Worm (Caenorhabditis elegans) whole organism, early embryonic: ENCODE results near the gene Y50D4A.10.

Source experiments
- F13C5.2 ChIP-seq: sonication (generic microtip); optimal IDR thresholded peaks from 2 replicates; lab custom pipeline; 2017; ENCODE audit warnings: mild to moderate bottlenecking, missing genetic modification characterization, inconsistent platforms, missing compliant biosample characterization
- ama-1 ChIP-seq: fragments of 150-350 bp; optimal IDR thresholded peaks from 2 replicates; lab custom pipeline; 2014
- ceh-13 ChIP-seq: fragments of 200-800 bp; sonication (Bioruptor generic); optimal IDR thresholded peaks from 2 replicates; lab custom pipeline; 2018; ENCODE audit warnings: mild to moderate bottlenecking, missing genetic modification characterization, missing compliant biosample characterization
- ets-7 ChIP-seq: sonication (generic microtip); optimal IDR thresholded peaks from 2 replicates; lab custom pipeline; 2016; ENCODE audit warnings: missing genotype, missing genetic modification characterization, missing compliant biosample characterization
- hmbx-1 ChIP-seq: sonication (generic microtip); optimal IDR thresholded peaks from 2 replicates; lab custom pipeline; 2016; ENCODE audit warnings: mild to moderate bottlenecking, missing genetic modification characterization, missing compliant biosample characterization
- hnd-1 ChIP-seq: sonication (generic microtip); optimal IDR thresholded peaks from 2 replicates; lab custom pipeline; 2016; ENCODE audit warnings: missing genetic modification characterization, missing compliant biosample characterization
- pes-1 ChIP-seq: fragments of 200-800 bp; sonication (Bioruptor generic); IDR thresholded peaks from 2 replicates; pipeline ENCODE4 v1.3.6; 2022; ENCODE audit warnings: missing genetic modification reagents, missing genetic modification characterization, missing compliant biosample characterization
- scrt-1 ChIP-seq: fragments of 200-800 bp; sonication (Bioruptor generic); IDR thresholded peaks from 2 replicates; pipeline ENCODE4 v1.3.6; 2022; ENCODE audit warnings: missing genetic modification characterization, missing compliant biosample characterization
- sea-1 ChIP-seq: fragments of 200-800 bp; sonication (Bioruptor generic); conservative IDR thresholded peaks from 2 replicates; pipeline ENCODE4 v1.3.6; 2022; ENCODE audit warnings: missing genetic modification characterization, missing compliant biosample characterization
- tbx-11 ChIP-seq: fragments of 200-800 bp; sonication (Bioruptor generic); IDR thresholded peaks from 2 replicates; pipeline ENCODE4 v1.3.6; 2022; ENCODE audit warnings: missing genetic modification characterization, missing compliant biosample characterization
- tbx-37 ChIP-seq: fragments of 200-800 bp; sonication (Bioruptor generic); conservative IDR thresholded peaks from 2 replicates; pipeline ENCODE4 v1.3.6; 2022; ENCODE audit warnings: missing genetic modification reagents, missing genetic modification characterization, missing compliant biosample characterization
- tra-4 ChIP-seq: sonication (generic microtip); optimal IDR thresholded peaks from 2 replicates; lab custom pipeline; 2017; ENCODE audit warnings: missing genetic modification characterization, missing compliant biosample characterization

DNA sequence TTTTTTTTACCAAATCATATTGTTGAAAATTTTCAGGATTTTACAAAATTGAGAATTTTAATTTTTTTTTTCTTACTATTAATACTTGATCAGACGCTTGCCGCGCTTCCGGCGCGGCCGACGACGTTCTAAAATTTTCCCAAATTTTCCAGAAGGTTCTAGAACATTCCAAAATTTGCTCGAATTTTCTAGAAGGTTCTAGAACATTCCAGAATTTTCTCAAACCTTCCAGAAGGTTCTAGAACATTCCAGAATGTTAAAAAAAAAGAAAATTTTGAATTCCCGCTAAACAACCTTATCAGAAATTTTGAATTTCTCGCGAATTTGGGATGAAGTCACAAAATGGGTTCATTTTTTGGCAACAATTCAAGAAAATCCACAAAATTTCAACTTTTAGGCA is 5.9 kb upstream of the Y50D4A.10 start:
- TF ChIP-seq scrt-1 (GFP tag; lab: Robert Waterston, UW) = no peak
- TF ChIP-seq tra-4 = no peak
- TF ChIP-seq ceh-13 (GFP tag; lab: Kevin White, UChicago) = no peak
- TF ChIP-seq hmbx-1 (tag; lab: Kevin White, UChicago) = no peak
- no peak for TF ChIP-seq tbx-37 (GFP tag; lab: Robert Waterston, UW)
- no peak for TF ChIP-seq hnd-1
- TF ChIP-seq ama-1 (lab: Kevin White, UChicago) = no peak
- TF ChIP-seq F13C5.2 (tag; lab: Kevin White, UChicago) = no peak
- no peak for TF ChIP-seq ets-7 (tag; lab: Kevin White, UChicago)
- TF ChIP-seq sea-1 (GFP tag; lab: Robert Waterston, UW) = no peak
- TF ChIP-seq pes-1 = no peak
- no peak for TF ChIP-seq tbx-11
